Worm (Caenorhabditis elegans) whole organism, L3 larva: Measurements from ENCODE around the gene nas-33.

Source experiments
- ceh-28 ChIP-seq: fragments of 150-350 bp; optimal IDR thresholded peaks from 2 replicates; lab custom pipeline; 2014; ENCODE audit warnings: missing biosample characterization, missing genetic modification reagents, missing genetic modification characterization
- ceh-9 ChIP-seq: sonication (generic microtip); optimal IDR thresholded peaks from 2 replicates; lab custom pipeline; 2018; ENCODE audit warnings: missing biosample characterization, missing genetic modification characterization
- elt-1 ChIP-seq: fragments of 150-350 bp; optimal IDR thresholded peaks from 2 replicates; lab custom pipeline; 2014; ENCODE audit warnings: missing biosample characterization, missing genetic modification characterization
- jun-1 ChIP-seq: fragments of 150-350 bp; optimal IDR thresholded peaks from 2 replicates; lab custom pipeline; 2014; ENCODE audit warnings: missing biosample characterization, missing genetic modification reagents, missing genetic modification characterization
- nhr-237 ChIP-seq: fragments of 150-350 bp; optimal IDR thresholded peaks from 2 replicates; lab custom pipeline; 2014; ENCODE audit warnings: missing biosample characterization, missing genetic modification characterization
- nhr-77 ChIP-seq: fragments of 150-350 bp; optimal IDR thresholded peaks from 2 replicates; lab custom pipeline; 2014; ENCODE audit warnings: missing biosample characterization, missing genetic modification characterization
- pqm-1 ChIP-seq: fragments of 150-350 bp; optimal IDR thresholded peaks from 2 replicates; lab custom pipeline; 2017; ENCODE audit warnings: missing biosample characterization, missing genetic modification characterization, inconsistent platforms
- skn-1 ChIP-seq: fragments of 150-350 bp; optimal IDR thresholded peaks from 2 replicates; lab custom pipeline; 2014; ENCODE audit warnings: missing biosample characterization, missing genetic modification characterization
- ztf-11 ChIP-seq: fragments of 150-350 bp; optimal IDR thresholded peaks from 2 replicates; lab custom pipeline; 2014; ENCODE audit warnings: missing biosample characterization, missing genetic modification characterization

DNA sequence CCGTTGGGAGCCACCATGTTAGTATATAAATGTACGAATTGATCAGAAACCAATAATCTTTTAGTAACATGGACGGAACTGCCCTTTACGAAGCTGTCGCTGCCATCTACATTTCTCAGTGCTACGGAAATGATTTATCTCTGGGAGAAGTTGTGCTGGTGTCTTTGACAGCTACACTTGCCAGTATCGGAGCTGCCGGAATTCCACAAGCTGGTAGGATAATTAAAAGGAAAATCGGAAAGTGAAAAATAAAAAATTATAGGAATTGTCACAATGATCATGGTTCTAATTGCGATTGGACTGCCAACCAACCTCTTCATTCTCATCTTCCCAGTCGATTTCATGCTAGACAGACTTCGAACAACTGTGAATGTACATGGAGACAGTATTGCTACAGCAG lies 49.2 kb downstream of the nas-33 start:
- TF ChIP-seq ceh-9 (tag; lab: Kevin White, UChicago) (no peak), elt-1 (tag; lab: Kevin White, UChicago) (no peak), nhr-237 (tag; lab: Kevin White, UChicago) (no peak), skn-1 (no peak), nhr-77 (tag; lab: Kevin White, UChicago) (no peak), ztf-11 (tag; lab: Kevin White, UChicago) (no peak), jun-1 (tag; lab: Kevin White, UChicago) (no peak), ceh-28 (tag; lab: Kevin White, UChicago) (no peak), pqm-1 (no peak)
